Worm (Caenorhabditis elegans): ENCODE results near the gene bbs-4.

The bbs-4 gene

DNA sequence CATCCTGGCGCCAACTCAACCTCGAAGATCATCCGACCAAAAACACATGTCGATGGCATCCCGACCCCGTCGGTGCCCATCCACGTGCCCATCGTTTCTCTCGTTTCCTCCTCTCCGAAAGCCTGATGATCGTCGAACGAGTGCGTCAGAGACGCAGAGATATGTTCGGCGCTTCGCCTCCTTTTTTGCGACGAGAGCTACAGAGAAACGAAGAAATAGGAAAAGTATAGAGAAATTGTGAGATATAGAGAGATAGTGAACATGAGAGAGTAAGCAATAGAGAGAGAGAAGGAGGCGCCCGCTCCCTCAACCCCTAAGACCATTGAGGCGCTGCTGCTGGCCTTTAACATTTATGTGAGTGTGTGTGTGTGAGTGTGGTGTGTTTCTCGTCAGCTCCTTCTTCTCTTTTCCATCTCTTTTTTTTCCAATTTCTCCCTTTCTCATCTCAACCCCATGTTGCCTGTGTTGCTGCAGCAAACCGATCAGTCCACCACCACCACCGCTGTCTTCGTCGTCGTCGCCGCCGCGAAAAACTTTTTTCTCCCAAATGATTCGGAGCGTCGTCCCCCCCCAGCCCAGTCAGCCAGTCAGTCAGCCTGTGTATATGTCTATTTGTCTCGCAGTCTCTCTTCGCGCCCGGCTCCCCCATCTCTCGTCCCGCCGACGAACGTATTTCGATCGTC, 7.2 kb upstream of the bbs-4 start, which contains the start of gene hlh-11 (continued):
- TF ChIP-seq dmd-6 (GFP tag; IDR thresholded peaks at IDR 0.05) (peak; percentile 65), egl-43 (GFP tag; IDR thresholded peaks at IDR 0.05) (peak; percentile 62; the same call in 1 of the 2 replicates), nhr-77 (tag; optimal IDR thresholded peaks at IDR 0.05) (peak; percentile 66), pqm-1 (tag; optimal IDR thresholded peaks at IDR 0.05) (peak; percentile 57), D1046.2 (GFP tag; IDR thresholded peaks at IDR 0.05) (0 out of 2 replicates have a peak, but pooled peaks have one; percentile 14), daf-16 (GFP tag; optimal IDR thresholded peaks at IDR 0.05) (peak in 1 of 2 experiments; percentile 81), daf-16 (tag; optimal IDR thresholded peaks at IDR 0.05) (peak; percentile 66), nhr-28 (tag; optimal IDR thresholded peaks at IDR 0.05) (peak; percentile 83), vab-7 (GFP tag; IDR thresholded peaks at IDR 0.05) (0 out of 2 replicates have a peak, but pooled peaks have one; percentile 43), dve-1 (tag; optimal IDR thresholded peaks at IDR 0.05; ENCODE audit: insufficient read depth) (peak; percentile 95), madf-5 (GFP tag; IDR thresholded peaks at IDR 0.05) (peak in 1 of 2 experiments; percentile 65; a peak in 1 of 4 replicates), nhr-102 (tag; optimal IDR thresholded peaks at IDR 0.05) (peak; percentile 70), fkh-10 (GFP tag; optimal IDR thresholded peaks at IDR 0.05) (peak; percentile 89), lin-13 (GFP tag; optimal IDR thresholded peaks at IDR 0.05) (peak; percentile 38), F10B5.3 (tag; optimal IDR thresholded peaks at IDR 0.05) (no peak), F49E8.2 (tag; optimal IDR thresholded peaks at IDR 0.05; ENCODE audit: borderline replicate concordance) (no peak), ceh-20 (GFP tag; IDR thresholded peaks at IDR 0.05) (peak; percentile 64), unc-130 (GFP tag; optimal IDR thresholded peaks at IDR 0.05) (no peak), T26A8.4 (GFP tag; IDR thresholded peaks at IDR 0.05) (peak; percentile 79), snpc-4 (tag; optimal IDR thresholded peaks at IDR 0.05) (no peak), hmg-1.1 (GFP tag; IDR thresholded peaks at IDR 0.05) (peak; percentile 89), spr-1 (tag; optimal IDR thresholded peaks at IDR 0.05) (peak; percentile 88), mxl-2 (GFP tag; conservative IDR thresholded peaks at IDR 0.05) (peak; percentile 68), aha-1 (tag) (peak; percentile 93), tag-97 (GFP tag; IDR thresholded peaks at IDR 0.05) (no peak), spr-3 (GFP tag; optimal IDR thresholded peaks at IDR 0.05) (peak; percentile 22), ces-1 (GFP tag; optimal IDR thresholded peaks at IDR 0.05) (peak; percentile 58), aly-2 (tag; optimal IDR thresholded peaks at IDR 0.05) (no peak), F26F4.8 (GFP tag; conservative IDR thresholded peaks at IDR 0.05) (no peak), ceh-28 (tag; optimal IDR thresholded peaks at IDR 0.05) (peak; percentile 46), T20F7.1 (GFP tag; optimal IDR thresholded peaks at IDR 0.05) (peak; percentile 70), set-16 (GFP tag; IDR thresholded peaks at IDR 0.05) (peak; percentile 93), mxl-3 (GFP tag; optimal IDR thresholded peaks at IDR 0.05) (peak; percentile 97), lin-15B (tag; optimal IDR thresholded peaks at IDR 0.05) (no peak), F44E2.7 (GFP tag; IDR thresholded peaks at IDR 0.05) (no peak), tra-1 (GFP tag; IDR thresholded peaks at IDR 0.05) (peak; percentile 61; the same call in 1 of the 2 replicates), nhr-76 (tag; optimal IDR thresholded peaks at IDR 0.05) (peak; percentile 10), mep-1 (tag; optimal IDR thresholded peaks at IDR 0.05) (peak; percentile 97), skn-1 (tag; optimal IDR thresholded peaks at IDR 0.05) (peak; percentile 13), F37D6.2 (tag; optimal IDR thresholded peaks at IDR 0.05) (peak; percentile 90)

DNA sequence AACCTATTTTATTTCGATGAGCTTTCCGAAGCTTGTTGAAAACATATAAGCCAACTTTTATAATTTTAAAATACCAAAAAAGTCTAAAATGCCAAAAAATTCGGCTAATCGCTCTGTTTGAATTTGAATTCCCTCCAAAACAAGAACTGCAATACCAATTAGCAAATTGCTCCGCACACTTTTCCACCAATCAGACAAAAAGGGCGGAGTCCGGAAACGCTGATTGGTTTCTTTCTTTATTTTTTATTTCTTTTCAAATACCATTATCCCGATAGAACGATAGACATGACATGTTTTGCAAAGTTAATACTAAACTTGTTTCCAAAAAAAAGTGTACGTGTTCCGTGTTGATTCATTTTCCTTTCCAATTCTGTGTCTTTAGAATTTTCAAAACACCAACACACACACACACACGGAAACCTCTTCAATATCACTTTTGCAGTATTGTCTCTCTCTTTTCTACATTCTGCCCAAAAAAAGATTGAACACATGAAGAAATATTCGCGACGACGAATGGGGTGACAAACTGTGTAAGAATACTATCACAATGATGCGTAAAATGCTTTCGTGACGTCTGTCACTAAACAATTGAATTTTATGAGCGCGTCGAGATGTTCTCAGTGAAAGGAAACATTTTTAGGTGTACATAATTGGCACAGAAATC, 5.7 kb upstream of the bbs-4 start:
- TF ChIP-seq mxl-3 (GFP tag; optimal IDR thresholded peaks at IDR 0.05) (peak; percentile 23), daf-16 (GFP tag; optimal IDR thresholded peaks at IDR 0.05) (no peak), daf-16 (tag; optimal IDR thresholded peaks at IDR 0.05) (peak; percentile 23), mes-2 (tag; optimal IDR thresholded peaks at IDR 0.05; ENCODE audit: poor library complexity, severe bottlenecking) (peak; percentile 14), dve-1 (tag; optimal IDR thresholded peaks at IDR 0.05; ENCODE audit: insufficient read depth) (peak; percentile 50), nhr-28 (tag; optimal IDR thresholded peaks at IDR 0.05) (peak; percentile 61), hlh-30 (tag; optimal IDR thresholded peaks at IDR 0.05; ENCODE audit: insufficient read depth) (peak; percentile 44), nhr-102 (tag; optimal IDR thresholded peaks at IDR 0.05) (no peak), egl-27 (tag; optimal IDR thresholded peaks at IDR 0.05) (no peak)

Measured in whole organism, L4 larva.